Worm (Caenorhabditis elegans): ENCODE results near the gene F48G7.5.

DNA sequence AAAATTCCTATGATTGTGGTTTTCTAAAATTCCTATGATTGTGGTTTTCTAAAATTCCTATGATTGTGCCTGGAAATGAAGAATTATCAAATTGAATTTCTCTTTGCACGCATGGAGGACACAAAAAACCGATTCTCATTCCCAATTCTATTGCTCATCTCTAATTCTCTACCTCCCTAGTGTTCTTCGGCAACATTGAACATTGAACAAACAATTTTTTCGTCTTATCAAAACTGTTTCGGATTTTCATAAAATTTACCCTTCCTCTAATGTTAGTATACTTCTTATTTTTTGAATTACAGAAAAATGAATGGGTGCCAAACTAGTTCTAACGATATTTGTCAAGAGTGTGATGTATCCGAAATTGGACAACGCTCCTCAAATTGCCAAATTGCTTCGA lies 13.5 kb upstream of the F48G7.5 start, which contains the start of gene pals-31:
- no peak for TF ChIP-seq lin-15B (tag; optimal IDR thresholded peaks at IDR 0.05)
- no peak for TF ChIP-seq ztf-4 (tag; optimal IDR thresholded peaks at IDR 0.05)
- TF ChIP-seq ztf-11 (tag; optimal IDR thresholded peaks at IDR 0.05): no peak
- no peak for TF ChIP-seq ama-1 (optimal IDR thresholded peaks at IDR 0.05)
- TF ChIP-seq daf-12 (tag; optimal IDR thresholded peaks at IDR 0.05): no peak
- TF ChIP-seq nhr-11 (tag; optimal IDR thresholded peaks at IDR 0.05): no peak
- TF ChIP-seq skn-1 (tag; optimal IDR thresholded peaks at IDR 0.05): no peak
- TF ChIP-seq sea-2 (GFP tag; optimal IDR thresholded peaks at IDR 0.05): no peak
- no peak for TF ChIP-seq mdl-1 (tag; optimal IDR thresholded peaks at IDR 0.05)

Measured in whole organism, L3 larva.